Worm (Caenorhabditis elegans) whole organism, L4/young adult: ENCODE results near the gene rbm-17.

ENCODE experiments used
- W03F9.2 ChIP-seq: fragments of 150-350 bp; optimal IDR thresholded peaks from 2 replicates; lab custom pipeline; 2014; ENCODE audit warnings: missing biosample characterization, missing genetic modification characterization
- dao-5 ChIP-seq: sonication (generic microtip); optimal IDR thresholded peaks from 2 replicates; lab custom pipeline; 2016; ENCODE audit warnings: missing genotype, missing genetic modification characterization, moderate library complexity, missing compliant biosample characterization
- him-1 ChIP-seq: sonication (generic microtip); optimal IDR thresholded peaks from 2 replicates; lab custom pipeline; 2016; ENCODE audit warnings: missing genotype, missing genetic modification reagents, missing genetic modification characterization, missing compliant biosample characterization

Gene rbm-17

DNA sequence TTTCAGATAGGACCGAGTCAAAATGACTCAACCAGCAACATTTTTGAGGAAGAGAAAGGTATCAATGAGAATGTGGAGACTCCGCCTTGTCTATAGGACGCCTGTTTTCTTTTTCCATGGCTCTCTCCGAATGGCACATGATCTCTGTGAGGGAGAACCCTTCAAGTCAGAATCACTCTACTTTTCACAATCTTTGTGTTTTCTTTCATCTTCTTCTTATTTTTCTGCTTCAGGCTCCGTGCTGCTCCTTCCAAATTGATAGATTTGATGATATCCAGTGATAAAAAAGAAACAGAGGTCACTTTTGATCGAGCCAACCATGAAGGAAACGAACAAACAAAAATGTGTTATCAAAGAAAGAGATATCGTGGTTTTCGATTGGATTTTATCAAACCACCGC is 10.9 kb downstream of the rbm-17 start, which contains the start of gene ZK809.8:
Gene ZK809.8 (minus strand): TSS at position 34 of the 400 bp plus-strand sequence.
- TF ChIP-seq him-1 (tag; lab: Kevin White, UChicago) (no peak), dao-5 (tag; lab: Kevin White, UChicago) (no peak), W03F9.2 (tag; lab: Kevin White, UChicago) (no peak)

DNA sequence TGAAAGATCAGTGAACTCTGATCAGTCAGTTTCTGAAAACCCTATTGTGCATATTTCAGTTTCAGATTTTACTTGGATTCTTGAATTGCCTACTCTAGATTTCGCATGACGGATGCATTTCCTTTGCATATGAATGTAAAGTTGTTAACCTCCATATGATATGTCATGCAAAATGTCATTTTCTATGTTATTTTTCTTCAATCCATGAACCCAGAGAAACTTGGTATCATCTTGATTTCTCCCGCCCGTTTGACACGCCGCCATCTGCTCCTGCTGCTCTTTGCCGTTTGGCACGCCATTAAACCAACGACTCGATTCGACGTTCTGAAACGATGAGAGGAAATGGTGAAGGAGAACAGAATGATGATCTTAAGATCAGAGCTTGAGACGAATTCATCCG is 12.2 kb downstream of the rbm-17 start:
- TF ChIP-seq dao-5 (tag; lab: Kevin White, UChicago) (no peak), W03F9.2 (tag; lab: Kevin White, UChicago) (no peak), him-1 (tag; lab: Kevin White, UChicago) (no peak)

DNA sequence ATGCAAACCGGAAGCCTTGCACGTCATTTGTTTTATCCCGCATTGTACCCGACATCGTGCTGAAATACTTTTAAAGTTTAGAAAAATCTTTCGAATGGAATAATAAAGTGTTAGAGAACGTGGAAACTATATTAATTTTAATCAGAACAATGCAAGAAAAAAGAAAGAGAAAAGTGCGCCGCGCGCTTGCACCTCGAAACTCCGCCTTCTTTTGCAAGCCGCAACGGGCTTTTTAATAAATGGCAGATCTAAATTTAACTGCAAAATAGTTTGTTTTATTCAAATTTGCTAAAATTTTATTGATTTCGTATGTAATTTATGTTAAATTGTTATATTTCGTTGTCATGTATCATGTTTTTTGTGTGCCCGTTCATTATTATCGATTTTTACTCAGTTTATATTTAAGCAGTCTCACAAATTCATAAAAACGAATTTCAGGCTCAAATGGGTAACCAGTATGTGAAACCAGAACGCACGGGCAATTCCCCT is 13.9 kb downstream of the rbm-17 start, which contains the start of the genes acl-3 and ndub-6:
Gene acl-3 (minus strand): TSS at position 59 of the 489 bp plus-strand sequence.
Gene ndub-6 (plus strand): TSS at position 439 of the 489 bp plus-strand sequence.
- TF ChIP-seq W03F9.2 (tag; lab: Kevin White, UChicago) = no peak
- TF ChIP-seq dao-5 (tag; lab: Kevin White, UChicago) = no peak
- TF ChIP-seq him-1 (tag; lab: Kevin White, UChicago) = no peak

DNA sequence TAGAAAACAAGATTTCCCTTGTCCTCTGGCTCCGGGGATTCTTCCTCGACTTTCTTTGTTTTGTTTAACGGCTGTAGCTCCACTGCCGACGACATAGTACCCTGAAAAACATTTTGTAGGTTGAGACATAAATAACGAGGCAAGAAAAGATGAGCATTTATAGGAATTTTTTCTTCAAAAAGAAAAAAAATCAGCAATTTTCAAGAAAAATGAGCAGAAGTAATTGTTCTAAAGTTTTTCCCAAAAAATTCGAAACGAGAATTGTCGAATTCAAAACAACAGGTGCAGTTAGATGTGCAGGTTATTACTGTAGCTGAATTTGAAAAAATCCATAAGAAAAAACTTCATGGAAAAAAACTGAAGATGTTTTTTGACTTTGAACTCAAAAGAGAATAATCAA is 17.3 kb downstream of the rbm-17 start, which contains the start of gene ent-1:
Gene ent-1 (minus strand): TSS at position 101 of the 400 bp plus-strand sequence.
- TF ChIP-seq dao-5 (tag; lab: Kevin White, UChicago) = no peak
- no peak for TF ChIP-seq W03F9.2 (tag; lab: Kevin White, UChicago)
- TF ChIP-seq him-1 (tag; lab: Kevin White, UChicago) = no peak

DNA sequence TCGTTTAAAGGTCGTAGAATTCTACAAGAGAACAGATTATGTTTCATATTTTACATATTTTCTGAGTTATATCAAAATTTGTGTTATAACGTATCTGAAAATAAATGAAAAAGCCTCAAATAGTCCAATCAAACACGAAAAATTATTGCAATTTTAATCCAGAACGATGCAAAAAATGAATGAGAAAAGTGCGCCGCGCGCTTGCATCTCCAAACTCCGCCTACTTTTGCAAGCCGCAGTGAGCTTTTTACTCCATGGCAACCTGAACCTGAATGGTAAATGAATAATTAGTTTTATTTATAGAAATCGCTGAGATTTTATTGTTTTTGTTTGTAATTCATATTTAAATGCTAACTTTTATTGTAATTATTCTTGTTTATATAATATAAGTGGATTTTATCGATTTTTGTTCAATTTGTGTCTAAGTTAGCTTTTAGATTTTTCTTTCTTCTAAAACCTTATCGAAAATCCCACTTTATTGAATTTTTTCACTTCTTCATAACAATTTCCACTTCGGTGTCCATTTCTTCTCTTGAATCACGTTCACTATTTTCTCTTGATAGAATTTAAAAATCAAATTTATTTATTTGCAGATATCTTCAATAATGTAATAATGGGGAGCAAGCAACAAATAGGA is 18.1 kb downstream of the rbm-17 start, which contains the start of gene ZK809.5:
Gene ZK809.5 (plus strand): TSS at position 587 of the 637 bp plus-strand sequence.
- TF ChIP-seq him-1 (tag; lab: Kevin White, UChicago) (no peak), dao-5 (tag; lab: Kevin White, UChicago) (no peak), W03F9.2 (tag; lab: Kevin White, UChicago) (no peak)

DNA sequence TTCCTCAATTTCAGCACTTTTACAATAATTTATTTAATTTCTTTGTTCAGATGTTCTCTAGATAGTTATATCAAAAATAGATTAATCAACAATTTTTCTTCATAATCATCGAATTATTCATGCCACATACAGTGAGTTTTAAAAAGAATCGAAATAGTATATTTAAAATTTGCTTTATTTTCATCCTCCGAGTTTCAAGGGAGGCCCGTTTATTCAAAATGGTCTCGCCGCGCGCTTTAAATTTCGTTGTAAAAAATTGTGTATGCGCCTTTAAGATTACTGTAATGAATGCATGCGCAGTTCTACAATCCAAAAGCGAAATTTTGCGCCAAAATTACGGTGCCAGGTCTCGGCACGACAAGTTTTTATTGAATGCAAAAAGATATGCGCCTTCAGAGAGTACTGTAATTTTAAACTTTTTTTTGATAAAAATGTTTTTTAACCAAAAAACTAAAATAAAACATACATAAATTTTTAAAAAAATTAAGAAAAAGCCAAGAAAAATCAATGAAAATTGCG is 21.7 kb downstream of the rbm-17 start, which contains the start of gene ZK792.1:
Gene ZK792.1 (plus strand): TSS at position 51 of the 519 bp plus-strand sequence.
- TF ChIP-seq W03F9.2 (tag; lab: Kevin White, UChicago) = no peak
- no peak for TF ChIP-seq dao-5 (tag; lab: Kevin White, UChicago)
- no peak for TF ChIP-seq him-1 (tag; lab: Kevin White, UChicago)

DNA sequence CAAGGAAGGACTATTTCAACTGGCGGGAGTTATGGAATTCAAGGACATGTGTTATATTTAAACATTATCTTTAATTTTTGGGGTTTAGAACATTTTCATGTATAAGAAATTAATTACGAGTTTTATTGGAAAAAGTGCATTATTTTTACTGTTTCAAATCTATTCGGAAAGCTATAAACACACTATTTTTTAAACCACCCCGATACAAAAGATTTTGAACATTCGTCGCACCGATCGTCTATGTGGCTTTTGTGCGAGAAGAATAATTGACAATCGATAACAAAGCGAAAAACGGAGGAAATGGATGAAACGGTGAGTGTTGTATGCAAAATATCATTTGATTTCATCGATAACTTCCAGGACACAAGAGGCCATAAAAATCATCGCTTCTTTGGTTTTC is 26.9 kb downstream of the rbm-17 start, which contains the start of gene ZK809.9:
Gene ZK809.9 (plus strand): TSS at position 301 of the 400 bp plus-strand sequence.
- TF ChIP-seq him-1 (tag; lab: Kevin White, UChicago) (no peak), W03F9.2 (tag; lab: Kevin White, UChicago) (no peak)

DNA sequence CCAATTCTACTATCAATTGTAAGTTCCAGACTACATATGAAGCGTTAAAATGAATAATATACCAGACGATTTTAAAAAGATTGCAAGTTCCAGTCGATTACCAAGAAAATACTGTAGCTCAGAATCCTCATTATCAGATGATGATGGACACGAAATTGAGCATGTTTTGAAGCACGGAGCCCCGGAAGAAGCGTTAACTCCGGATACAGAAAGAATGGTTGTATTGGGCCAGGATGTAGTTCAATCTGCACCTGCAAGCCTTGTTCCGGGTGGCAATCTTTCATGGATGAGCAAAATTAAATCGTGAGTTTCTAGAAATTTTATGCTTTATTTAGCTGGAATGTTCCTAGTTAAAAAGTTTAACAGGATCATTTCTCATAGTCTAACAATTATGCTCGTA is 29.9 kb downstream of the rbm-17 start, which contains the start of gene atg-4.2:
Gene atg-4.2 (plus strand): TSS at position 24 of the 400 bp plus-strand sequence.
- TF ChIP-seq dao-5 (tag; lab: Kevin White, UChicago) = no peak
- TF ChIP-seq him-1 (tag; lab: Kevin White, UChicago) = no peak
- TF ChIP-seq W03F9.2 (tag; lab: Kevin White, UChicago) = no peak

DNA sequence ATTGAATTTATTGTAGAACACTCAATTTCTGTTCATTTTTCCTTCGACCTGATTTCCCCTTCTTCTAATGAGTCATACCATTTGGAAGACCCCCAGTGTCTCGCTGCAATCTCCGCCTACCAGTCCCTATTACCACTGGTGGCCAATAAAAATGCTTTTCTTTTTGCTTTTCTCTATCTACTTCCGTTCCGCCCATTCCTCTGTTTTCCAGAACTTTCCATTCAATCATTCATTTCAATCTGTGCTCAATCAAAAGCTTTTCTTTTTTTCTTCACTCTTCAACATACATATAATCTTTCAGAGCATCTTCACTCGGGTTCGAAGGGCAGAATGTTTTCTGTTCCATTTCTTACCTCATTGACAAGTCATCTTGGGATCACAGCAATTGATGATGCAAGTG is 35.4 kb downstream of the rbm-17 start, which contains the start of gene inx-8:
Gene inx-8 (plus strand): TSS at position 301 of the 400 bp plus-strand sequence.
- TF ChIP-seq dao-5 (tag; lab: Kevin White, UChicago) (no peak), W03F9.2 (tag; lab: Kevin White, UChicago) (no peak), him-1 (tag; lab: Kevin White, UChicago) (no peak)

DNA sequence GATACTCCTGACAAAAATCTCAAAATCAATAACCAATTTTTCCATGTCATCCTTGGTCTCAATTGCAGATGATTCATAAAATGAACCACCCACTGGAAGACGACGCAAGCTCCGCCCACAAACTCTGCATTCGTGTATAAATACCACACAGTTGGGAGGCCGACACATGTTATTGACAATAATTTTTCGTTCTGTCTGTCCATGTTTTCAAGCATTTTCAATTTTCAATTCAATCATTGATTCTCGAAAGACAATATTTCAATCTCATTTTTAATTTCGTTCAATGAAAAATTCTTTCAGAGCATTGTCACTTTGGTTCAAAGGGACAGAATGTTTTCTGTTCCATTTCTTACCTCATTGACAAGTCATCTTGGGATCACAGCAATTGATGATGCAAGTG is 37.9 kb downstream of the rbm-17 start, which contains the start of gene inx-9:
Gene inx-9 (plus strand): TSS at position 301 of the 400 bp plus-strand sequence.
- no peak for TF ChIP-seq dao-5 (tag; lab: Kevin White, UChicago)
- TF ChIP-seq W03F9.2 (tag; lab: Kevin White, UChicago) = no peak
- TF ChIP-seq him-1 (tag; lab: Kevin White, UChicago) = no peak

DNA sequence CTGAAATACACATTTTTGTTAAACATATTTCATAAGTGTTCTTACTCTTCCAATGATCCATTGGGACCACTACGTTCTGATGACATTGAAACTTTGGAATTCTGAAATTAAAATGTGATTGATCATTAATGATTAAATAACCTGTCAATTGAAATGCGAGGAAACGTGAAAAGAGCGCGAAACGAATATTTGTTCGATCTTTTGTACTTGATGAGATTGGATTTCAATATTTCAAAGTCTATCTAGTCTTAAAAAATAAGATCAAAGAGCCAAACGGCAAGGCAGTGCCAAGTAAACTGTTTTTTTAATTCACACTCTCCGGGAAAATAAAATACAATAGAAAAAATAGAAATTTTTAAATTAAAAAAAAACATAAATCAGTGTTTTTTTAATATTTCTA is 43.8 kb downstream of the rbm-17 start, which contains the start of gene ZK792.4:
Gene ZK792.4 (minus strand): TSS at position 101 of the 400 bp plus-strand sequence.
- TF ChIP-seq dao-5 (tag; lab: Kevin White, UChicago) (no peak), W03F9.2 (tag; lab: Kevin White, UChicago) (no peak), him-1 (tag; lab: Kevin White, UChicago) (no peak)

DNA sequence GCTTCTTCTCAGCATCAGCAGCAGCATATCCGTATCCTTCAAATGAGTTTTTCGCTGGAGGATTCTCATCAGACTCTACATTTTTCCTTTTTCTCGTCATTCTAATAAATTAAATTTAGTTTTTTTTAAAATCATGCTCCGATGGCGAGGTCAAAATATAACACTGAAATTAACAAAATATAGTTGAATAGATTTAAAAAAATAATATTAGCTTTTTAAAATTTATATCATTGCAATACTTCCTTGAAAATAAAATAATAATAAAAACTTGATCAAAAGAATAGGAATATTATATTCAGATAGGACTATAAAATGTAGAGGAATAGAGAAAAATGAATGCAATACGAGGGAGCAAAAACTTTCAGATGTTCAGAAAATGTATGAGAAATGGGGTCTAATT is 49.9 kb downstream of the rbm-17 start, which contains the start of gene ZK792.5:
Gene ZK792.5 (minus strand): TSS at position 101 of the 400 bp plus-strand sequence.
- TF ChIP-seq him-1 (tag; lab: Kevin White, UChicago) (no peak), dao-5 (tag; lab: Kevin White, UChicago) (no peak), W03F9.2 (tag; lab: Kevin White, UChicago) (no peak)
